Worm (Caenorhabditis elegans) whole organism, L2 larva: ENCODE measurements around the gene ncx-5.

Source experiments
- ama-1 ChIP-seq: fragments of 150-350 bp; optimal IDR thresholded peaks from 2 replicates; lab custom pipeline; 2018; ENCODE audit warnings: inconsistent platforms
- ceh-82 ChIP-seq: fragments of 150-350 bp; optimal IDR thresholded peaks from 2 replicates; lab custom pipeline; 2014; ENCODE audit warnings: missing biosample characterization, missing genetic modification characterization
- egl-27 ChIP-seq: sonication (generic microtip); optimal IDR thresholded peaks from 3 replicates; lab custom pipeline; 2017; ENCODE audit warnings: missing biosample characterization, missing genetic modification reagents, missing genetic modification characterization
- mdl-1 ChIP-seq, 2 experiments: fragments of 150-350 bp in 1 of 2; sonication (generic microtip) in 1 of 2; optimal IDR thresholded peaks; 2 replicates each; lab custom pipeline; 2017; ENCODE audit warnings: missing biosample characterization in 2 of 2, missing genetic modification characterization in 2 of 2
- nhr-23 ChIP-seq: fragments of 150-350 bp; optimal IDR thresholded peaks from 2 replicates; lab custom pipeline; 2014; ENCODE audit warnings: missing biosample characterization, missing genetic modification reagents, missing genetic modification characterization
- nhr-237 ChIP-seq: fragments of 150-350 bp; optimal IDR thresholded peaks from 2 replicates; lab custom pipeline; 2014; ENCODE audit warnings: missing biosample characterization, missing genetic modification characterization
- nhr-6 ChIP-seq: fragments of 150-350 bp; optimal IDR thresholded peaks from 2 replicates; lab custom pipeline; 2014; ENCODE audit warnings: missing biosample characterization, missing genetic modification characterization
- nhr-77 ChIP-seq: fragments of 150-350 bp; optimal IDR thresholded peaks from 2 replicates; lab custom pipeline; 2014; ENCODE audit warnings: missing biosample characterization, missing genetic modification characterization

- TF ChIP-seq egl-27 (tag; lab: Kevin White, UChicago) (no peak), nhr-77 (no peak), nhr-237 (tag; lab: Kevin White, UChicago) (no peak), ama-1 (no peak), mdl-1 (tag; optimal IDR thresholded peaks at IDR 0.05; lab: Kevin White, UChicago) (no peak), nhr-6 (tag; lab: Kevin White, UChicago) (no peak), ceh-82 (tag; lab: Kevin White, UChicago) (no peak), nhr-23 (tag; lab: Kevin White, UChicago) (no peak)
These were observed 29.2 kb downstream of the ncx-5 start for ce11 chrV:10460685-10461084.
